Worm (Caenorhabditis elegans) whole organism, L2 larva: Measurements from ENCODE around the gene F52D10.4.

Experiments
- C34F6.9 ChIP-seq: fragments of 150-350 bp; optimal IDR thresholded peaks from 2 replicates; lab custom pipeline; 2014; ENCODE audit warnings: missing biosample characterization, missing genetic modification characterization
- F13H6.1 ChIP-seq: sonication (generic microtip); optimal IDR thresholded peaks from 2 replicates; lab custom pipeline; 2016; ENCODE audit warnings: missing genetic modification characterization, missing compliant biosample characterization
- R02D3.7 ChIP-seq: fragments of 150-350 bp; optimal IDR thresholded peaks from 2 replicates; lab custom pipeline; 2014; ENCODE audit warnings: missing biosample characterization, missing genetic modification characterization
- Y55F3AM.14 ChIP-seq: fragments of 200-800 bp; sonication (Bioruptor generic); optimal IDR thresholded peaks from 2 replicates; lab custom pipeline; 2018; ENCODE audit warnings: mild to moderate bottlenecking, missing genetic modification characterization, missing compliant biosample characterization
- ZK546.5 ChIP-seq: sonication (generic microtip); optimal IDR thresholded peaks from 2 replicates; lab custom pipeline; 2017; ENCODE audit warnings: missing biosample characterization, missing genetic modification characterization
- alr-1 ChIP-seq: fragments of 150-350 bp; optimal IDR thresholded peaks from 2 replicates; lab custom pipeline; 2014; ENCODE audit warnings: missing biosample characterization, missing genetic modification characterization
- aly-2 ChIP-seq: fragments of 150-350 bp; optimal IDR thresholded peaks from 2 replicates; lab custom pipeline; 2014; ENCODE audit warnings: missing biosample characterization, missing genetic modification characterization
- ama-1 ChIP-seq: fragments of 150-350 bp; optimal IDR thresholded peaks from 2 replicates; lab custom pipeline; 2018; ENCODE audit warnings: inconsistent platforms
- blmp-1 ChIP-seq: sonication (generic microtip); optimal IDR thresholded peaks from 2 replicates; lab custom pipeline; 2017; ENCODE audit warnings: missing genetic modification characterization, mild to moderate bottlenecking, missing compliant biosample characterization, antibody characterized with exemption, moderate library complexity; ENCODE audit not compliant: insufficient read depth
- ceh-16 ChIP-seq: fragments of 150-350 bp; optimal IDR thresholded peaks from 2 replicates; lab custom pipeline; 2014; ENCODE audit warnings: missing biosample characterization, missing genetic modification characterization
- ceh-82 ChIP-seq: fragments of 150-350 bp; optimal IDR thresholded peaks from 2 replicates; lab custom pipeline; 2014; ENCODE audit warnings: missing biosample characterization, missing genetic modification characterization
- crh-2 ChIP-seq: sonication (generic microtip); optimal IDR thresholded peaks from 2 replicates; lab custom pipeline; 2017; ENCODE audit warnings: missing biosample characterization, missing genetic modification characterization
- dmd-4 ChIP-seq: sonication (generic microtip); optimal IDR thresholded peaks from 2 replicates; lab custom pipeline; 2017; ENCODE audit warnings: missing biosample characterization, missing genetic modification characterization
- egl-27 ChIP-seq: sonication (generic microtip); optimal IDR thresholded peaks from 3 replicates; lab custom pipeline; 2017; ENCODE audit warnings: missing biosample characterization, missing genetic modification reagents, missing genetic modification characterization
- elt-1 ChIP-seq: fragments of 150-350 bp; optimal IDR thresholded peaks from 2 replicates; lab custom pipeline; 2014; ENCODE audit warnings: missing biosample characterization, missing genetic modification characterization
- elt-3 ChIP-seq: sonication (generic microtip); optimal IDR thresholded peaks from 2 replicates; lab custom pipeline; 2017; ENCODE audit warnings: missing biosample characterization, missing genetic modification characterization
- fos-1 ChIP-seq: fragments of 150-350 bp; optimal IDR thresholded peaks from 2 replicates; lab custom pipeline; 2014; ENCODE audit warnings: missing biosample characterization, missing genetic modification characterization
- gmeb-1 ChIP-seq: fragments of 150-350 bp; optimal IDR thresholded peaks from 2 replicates; lab custom pipeline; 2014; ENCODE audit warnings: missing biosample characterization, missing genetic modification characterization
- lin-11 ChIP-seq: fragments of 150-350 bp; sonication (generic microtip); optimal IDR thresholded peaks from 2 replicates; lab custom pipeline; 2014; ENCODE audit warnings: missing biosample characterization, missing genetic modification characterization, inconsistent platforms, mixed read lengths
- lin-13 ChIP-seq: fragments of 150-350 bp; optimal IDR thresholded peaks from 2 replicates; lab custom pipeline; 2014; ENCODE audit warnings: missing biosample characterization, missing genetic modification reagents, missing genetic modification characterization
- lin-39 ChIP-seq: fragments of 150-350 bp; optimal IDR thresholded peaks from 2 replicates; lab custom pipeline; 2014; ENCODE audit warnings: missing biosample characterization, missing genetic modification reagents, missing genetic modification characterization
- lsy-2 ChIP-seq, 2 experiments: fragments of 150-350 bp in 1 of 2; sonication (generic microtip) in 1 of 2; optimal IDR thresholded peaks; 2 replicates each; lab custom pipeline; 2014 to 2017; ENCODE audit warnings: missing biosample characterization in 2 of 2, missing genetic modification characterization in 2 of 2
- mab-5 ChIP-seq: fragments of 150-350 bp; optimal IDR thresholded peaks from 2 replicates; lab custom pipeline; 2014; ENCODE audit warnings: missing biosample characterization, missing genetic modification characterization
- mbf-1 ChIP-seq: sonication (generic microtip); optimal IDR thresholded peaks from 2 replicates; lab custom pipeline; 2017; ENCODE audit warnings: missing biosample characterization, missing genetic modification characterization
- mdl-1 ChIP-seq, 2 experiments: fragments of 150-350 bp in 1 of 2; sonication (generic microtip) in 1 of 2; optimal IDR thresholded peaks; 2 replicates each; lab custom pipeline; 2017; ENCODE audit warnings: missing biosample characterization in 2 of 2, missing genetic modification characterization in 2 of 2
- nhr-10 ChIP-seq: sonication (generic microtip); optimal IDR thresholded peaks from 2 replicates; lab custom pipeline; 2017; ENCODE audit warnings: missing biosample characterization, missing genetic modification characterization
- nhr-11 ChIP-seq: fragments of 150-350 bp; optimal IDR thresholded peaks from 2 replicates; lab custom pipeline; 2014; ENCODE audit warnings: missing biosample characterization, missing genetic modification characterization
- nhr-12 ChIP-seq: fragments of 150-350 bp; optimal IDR thresholded peaks from 2 replicates; lab custom pipeline; 2014; ENCODE audit warnings: missing biosample characterization, missing genetic modification characterization
- nhr-129 ChIP-seq: fragments of 150-350 bp; optimal IDR thresholded peaks from 2 replicates; lab custom pipeline; 2014; ENCODE audit warnings: missing biosample characterization, missing genetic modification characterization
- nhr-21 ChIP-seq: fragments of 150-350 bp; optimal IDR thresholded peaks from 2 replicates; lab custom pipeline; 2014; ENCODE audit warnings: missing biosample characterization, missing genetic modification characterization
- nhr-23 ChIP-seq: fragments of 150-350 bp; optimal IDR thresholded peaks from 2 replicates; lab custom pipeline; 2014; ENCODE audit warnings: missing biosample characterization, missing genetic modification reagents, missing genetic modification characterization
- nhr-237 ChIP-seq: fragments of 150-350 bp; optimal IDR thresholded peaks from 2 replicates; lab custom pipeline; 2014; ENCODE audit warnings: missing biosample characterization, missing genetic modification characterization
- nhr-25 ChIP-seq: fragments of 150-350 bp; sonication (generic microtip); optimal IDR thresholded peaks from 3 replicates; lab custom pipeline; 2014; ENCODE audit warnings: missing biosample characterization, missing genetic modification characterization
- nhr-6 ChIP-seq: fragments of 150-350 bp; optimal IDR thresholded peaks from 2 replicates; lab custom pipeline; 2014; ENCODE audit warnings: missing biosample characterization, missing genetic modification characterization
- nhr-77 ChIP-seq: fragments of 150-350 bp; optimal IDR thresholded peaks from 2 replicates; lab custom pipeline; 2014; ENCODE audit warnings: missing biosample characterization, missing genetic modification characterization
- peb-1 ChIP-seq: fragments of 150-350 bp; optimal IDR thresholded peaks from 2 replicates; lab custom pipeline; 2014; ENCODE audit warnings: missing biosample characterization, missing genetic modification characterization
- sem-4 ChIP-seq: fragments of 150-350 bp; optimal IDR thresholded peaks from 2 replicates; lab custom pipeline; 2014; ENCODE audit warnings: missing biosample characterization, missing genetic modification reagents, missing genetic modification characterization
- skn-1 ChIP-seq: sonication (generic microtip); optimal IDR thresholded peaks from 2 replicates; lab custom pipeline; 2017; ENCODE audit warnings: missing biosample characterization, missing genetic modification characterization
- sma-3 ChIP-seq: sonication (generic microtip); optimal IDR thresholded peaks from 2 replicates; lab custom pipeline; 2016; ENCODE audit warnings: missing genetic modification reagents, missing genetic modification characterization, missing compliant biosample characterization
- sma-9 ChIP-seq, 2 experiments: fragments of 150-350 bp in 1 of 2; sonication (generic microtip) in 1 of 2; optimal IDR thresholded peaks; 2 replicates each; lab custom pipeline; 2014 to 2016; ENCODE audit warnings: missing genetic modification characterization in 2 of 2, mild to moderate bottlenecking in 1 of 2, missing biosample characterization in 1 of 2, missing compliant biosample characterization in 1 of 2, missing genetic modification reagents in 1 of 2, moderate library complexity in 1 of 2
- snpc-4 ChIP-seq: fragments of 150-350 bp; optimal IDR thresholded peaks from 2 replicates; lab custom pipeline; 2014; ENCODE audit warnings: missing biosample characterization, missing genetic modification characterization
- unc-39 ChIP-seq: fragments of 150-350 bp; optimal IDR thresholded peaks from 2 replicates; lab custom pipeline; 2014; ENCODE audit warnings: missing biosample characterization, missing genetic modification characterization
- unc-55 ChIP-seq: fragments of 150-350 bp; sonication (generic microtip); optimal IDR thresholded peaks from 3 replicates; lab custom pipeline; 2014; ENCODE audit warnings: missing biosample characterization, missing genetic modification reagents, missing genetic modification characterization
- unc-62 ChIP-seq: fragments of 150-350 bp; optimal IDR thresholded peaks from 2 replicates; lab custom pipeline; 2014; ENCODE audit warnings: missing biosample characterization, missing genetic modification reagents, missing genetic modification characterization
- zag-1 ChIP-seq: fragments of 150-350 bp; optimal IDR thresholded peaks from 2 replicates; lab custom pipeline; 2014; ENCODE audit warnings: missing biosample characterization, missing genetic modification characterization
- ztf-1 ChIP-seq: fragments of 200-800 bp; sonication (Bioruptor generic); conservative IDR thresholded peaks from 2 replicates; pipeline ENCODE4 v1.3.6; 2022; ENCODE audit warnings: missing genetic modification characterization, missing compliant biosample characterization
- ztf-11 ChIP-seq: sonication (generic microtip); optimal IDR thresholded peaks from 2 replicates; lab custom pipeline; 2017; ENCODE audit warnings: missing biosample characterization, missing genetic modification characterization
- ztf-4 ChIP-seq: fragments of 150-350 bp; optimal IDR thresholded peaks from 2 replicates; lab custom pipeline; 2014; ENCODE audit warnings: missing biosample characterization, missing genetic modification characterization

The F52D10.4 gene

ce11 chrX:11605766-11606490 is 11.3 kb upstream of the F52D10.4 start:
- no peak for TF ChIP-seq mbf-1 (tag; lab: Kevin White, UChicago)
- peak; percentile 44 for TF ChIP-seq zag-1 (tag; lab: Kevin White, UChicago)
- no peak for TF ChIP-seq unc-39 (tag; lab: Kevin White, UChicago)
- peak; percentile 69 for TF ChIP-seq crh-2
- TF ChIP-seq nhr-10 (tag; lab: Kevin White, UChicago), result peak; percentile 79
- no peak for TF ChIP-seq elt-1 (tag; lab: Kevin White, UChicago)
- TF ChIP-seq elt-3 (tag; lab: Kevin White, UChicago), result no peak
- TF ChIP-seq blmp-1 (tag; lab: Kevin White, UChicago), result peak; percentile 71
- TF ChIP-seq unc-55 (GFP tag; lab: Kevin White, UChicago), result peak; percentile 62
- TF ChIP-seq lin-11, result peak; percentile 47
- TF ChIP-seq egl-27 (tag; lab: Kevin White, UChicago), result peak; percentile 43
- peak; percentile 67 for TF ChIP-seq fos-1 (tag; lab: Kevin White, UChicago)
- no peak for TF ChIP-seq nhr-12
- TF ChIP-seq nhr-237 (tag; lab: Kevin White, UChicago), result peak; percentile 76
- TF ChIP-seq nhr-21, result peak; percentile 80
- no peak for TF ChIP-seq snpc-4
- TF ChIP-seq F13H6.1 (tag; lab: Kevin White, UChicago), result peak; percentile 98
- no peak for TF ChIP-seq peb-1 (tag; lab: Kevin White, UChicago)
- TF ChIP-seq gmeb-1 (tag; lab: Kevin White, UChicago), result peak; percentile 83
- TF ChIP-seq ceh-16, result peak; percentile 74
- TF ChIP-seq alr-1 (tag; lab: Kevin White, UChicago), result no peak
- TF ChIP-seq mab-5, result peak; percentile 69
- no peak for TF ChIP-seq ama-1
- peak; percentile 21 for TF ChIP-seq unc-62 (GFP tag; lab: Kevin White, UChicago)
- peak; percentile 89 for TF ChIP-seq nhr-11 (tag; lab: Kevin White, UChicago)
- TF ChIP-seq skn-1 (tag; lab: Kevin White, UChicago), result peak; percentile 64
- peak; percentile 77 for TF ChIP-seq nhr-129 (tag; lab: Kevin White, UChicago)
- 0 out of 2 replicates have a peak, but pooled peaks have one; percentile 91 for TF ChIP-seq ztf-1
- TF ChIP-seq sma-9 (GFP tag; optimal IDR thresholded peaks at IDR 0.05; lab: Kevin White, UChicago), result peak; percentile 76
- TF ChIP-seq sma-9 (tag; optimal IDR thresholded peaks at IDR 0.05; lab: Kevin White, UChicago), result no peak
- no peak for TF ChIP-seq R02D3.7
- peak; percentile 79 to 85 for TF ChIP-seq lsy-2 (tag; optimal IDR thresholded peaks at IDR 0.05; lab: Kevin White, UChicago)
- TF ChIP-seq dmd-4 (tag; lab: Kevin White, UChicago), result no peak
- peak; percentile 98 for TF ChIP-seq sma-3 (GFP tag; lab: Kevin White, UChicago)
- TF ChIP-seq lin-39 (tag; lab: Kevin White, UChicago), result no peak
- TF ChIP-seq nhr-6, result peak; percentile 62
- TF ChIP-seq ztf-11 (tag; lab: Kevin White, UChicago), result peak; percentile 75
- TF ChIP-seq ZK546.5, result peak; percentile 66
- TF ChIP-seq Y55F3AM.14 (GFP tag; lab: Kevin White, UChicago), result peak; percentile 98
- TF ChIP-seq lin-13, result peak; percentile 81
- TF ChIP-seq nhr-23 (tag; lab: Kevin White, UChicago), result no peak
- TF ChIP-seq sem-4, result peak; percentile 84
- TF ChIP-seq nhr-25 (tag; lab: Kevin White, UChicago), result peak; percentile 97
- TF ChIP-seq nhr-77 (tag; lab: Kevin White, UChicago), result peak; percentile 76
- peak; percentile 58 to 78 for TF ChIP-seq mdl-1 (tag; optimal IDR thresholded peaks at IDR 0.05; lab: Kevin White, UChicago)
- TF ChIP-seq C34F6.9 (tag; lab: Kevin White, UChicago), result peak; percentile 75
- peak; percentile 11 for TF ChIP-seq ceh-82
- no peak for TF ChIP-seq aly-2 (tag; lab: Kevin White, UChicago)
- TF ChIP-seq ztf-4 (tag; lab: Kevin White, UChicago), result peak; percentile 83
- TF ChIP-seq, all 48 proteins: peak for 34
